Worm (Caenorhabditis elegans) whole organism, L1 larva: ENCODE data around the gene spig-7.

ENCODE experiments used
- Y116A8C.19 ChIP-seq: sonication (generic microtip); optimal IDR thresholded peaks from 2 replicates; lab custom pipeline; 2016; ENCODE audit warnings: missing compliant biosample characterization, missing genetic modification characterization, borderline replicate concordance
- alr-1 ChIP-seq: fragments of 200-800 bp; sonication (Bioruptor generic); optimal IDR thresholded peaks from 2 replicates; lab custom pipeline; 2018; ENCODE audit warnings: borderline replicate concordance, mild to moderate bottlenecking, missing genetic modification characterization, missing compliant biosample characterization
- blmp-1 ChIP-seq: fragments of 150-350 bp; optimal IDR thresholded peaks from 2 replicates; lab custom pipeline; 2014; ENCODE audit warnings: missing biosample characterization, missing genetic modification characterization
- ceh-63 ChIP-seq: fragments of 200-800 bp; sonication (Bioruptor generic); optimal IDR thresholded peaks from 2 replicates; lab custom pipeline; 2018; ENCODE audit warnings: mild to moderate bottlenecking, missing genetic modification characterization, missing compliant biosample characterization
- ceh-8 ChIP-seq: fragments of 200-800 bp; sonication (Bioruptor generic); optimal IDR thresholded peaks from 2 replicates; lab custom pipeline; 2018; ENCODE audit warnings: mild to moderate bottlenecking, missing genetic modification characterization, moderate library complexity, missing compliant biosample characterization
- ceh-82 ChIP-seq, 3 experiments: fragments of 150-350 bp in 1 of 3; sonication (generic microtip) in 2 of 3; optimal IDR thresholded peaks; 2 replicates each; lab custom pipeline; 2014 to 2017; ENCODE audit warnings: missing biosample characterization in 3 of 3, missing genetic modification characterization in 3 of 3
- ces-1 ChIP-seq: fragments of 150-350 bp; optimal IDR thresholded peaks from 2 replicates; lab custom pipeline; 2014; ENCODE audit warnings: missing biosample characterization, missing genetic modification reagents, missing genetic modification characterization
- dsc-1 ChIP-seq: sonication (generic microtip); optimal IDR thresholded peaks from 2 replicates; lab custom pipeline; 2016; ENCODE audit warnings: mild to moderate bottlenecking, missing genetic modification characterization, missing compliant biosample characterization
- efl-1 ChIP-seq, 4 experiments: fragments of 150-350 bp; optimal IDR thresholded peaks in 3 of 4; peaks in 1 of 4; 1 replicate in 1 of 4; 2 replicates in 3 of 4; lab custom pipeline; 2014; ENCODE audit warnings: missing biosample characterization in 2 of 4, missing genetic modification characterization in 2 of 4, missing genetic modification reagents in 2 of 4
- efl-3 ChIP-seq: fragments of 200-800 bp; sonication (Bioruptor generic); optimal IDR thresholded peaks from 2 replicates; lab custom pipeline; 2018; ENCODE audit warnings: mild to moderate bottlenecking, missing genetic modification characterization, missing compliant biosample characterization
- egl-13 ChIP-seq: sonication (generic microtip); optimal IDR thresholded peaks from 2 replicates; lab custom pipeline; 2016; ENCODE audit warnings: missing genotype, missing genetic modification reagents, missing genetic modification characterization, missing compliant biosample characterization
- egl-27 ChIP-seq, 2 experiments: fragments of 150-350 bp in 1 of 2; sonication (generic microtip); optimal IDR thresholded peaks; 3 replicates each; lab custom pipeline; 2017 to 2018; ENCODE audit warnings: missing biosample characterization in 2 of 2, missing genetic modification characterization in 2 of 2, missing genetic modification reagents in 2 of 2
- elt-3 ChIP-seq, 6 experiments: fragments of 150-350 bp in 1 of 6; sonication (generic microtip); optimal IDR thresholded peaks; 2 replicates each; lab custom pipeline; 2017 to 2018; ENCODE audit warnings: missing biosample characterization in 6 of 6, missing genetic modification characterization in 6 of 6, inconsistent platforms in 1 of 6
- fkh-10 ChIP-seq: sonication (generic microtip); optimal IDR thresholded peaks from 2 replicates; lab custom pipeline; 2017; ENCODE audit warnings: missing biosample characterization, missing genetic modification reagents, missing genetic modification characterization
- fkh-4 ChIP-seq: sonication (generic microtip); optimal IDR thresholded peaks from 2 replicates; lab custom pipeline; 2016; ENCODE audit warnings: missing compliant biosample characterization, missing genetic modification characterization, borderline replicate concordance
- grh-1 ChIP-seq: fragments of 200-800 bp; sonication (Bioruptor generic); IDR thresholded peaks from 2 replicates; pipeline ENCODE4 v1.3.6; 2022; ENCODE audit warnings: missing genetic modification reagents, missing genetic modification characterization, missing compliant biosample characterization
- jun-1 ChIP-seq: fragments of 150-350 bp; optimal IDR thresholded peaks from 2 replicates; lab custom pipeline; 2014; ENCODE audit warnings: missing biosample characterization, missing genetic modification reagents, missing genetic modification characterization
- lin-13 ChIP-seq: fragments of 150-350 bp; optimal IDR thresholded peaks from 2 replicates; lab custom pipeline; 2014; ENCODE audit warnings: missing biosample characterization, missing genetic modification reagents, missing genetic modification characterization
- lin-14 ChIP-seq: fragments of 200-800 bp; sonication (Bioruptor generic); optimal IDR thresholded peaks from 2 replicates; lab custom pipeline; 2018; ENCODE audit warnings: mild to moderate bottlenecking, missing genetic modification characterization, moderate library complexity, missing compliant biosample characterization
- lin-15B ChIP-seq: fragments of 150-350 bp; sonication (generic microtip); optimal IDR thresholded peaks from 3 replicates; lab custom pipeline; 2014; ENCODE audit warnings: missing biosample characterization, missing genetic modification characterization
- lin-35 ChIP-seq, 2 experiments: fragments of 150-350 bp; optimal IDR thresholded peaks; 2 replicates each; lab custom pipeline; 2014; ENCODE audit warnings: missing biosample characterization in 2 of 2, missing genetic modification characterization in 2 of 2, missing genetic modification reagents in 2 of 2
- lsy-2 ChIP-seq, 2 experiments: fragments of 150-350 bp; optimal IDR thresholded peaks; 2 replicates each; lab custom pipeline; 2014; ENCODE audit warnings: missing biosample characterization in 2 of 2, missing genetic modification characterization in 2 of 2
- mep-1 ChIP-seq: fragments of 150-350 bp; optimal IDR thresholded peaks from 2 replicates; lab custom pipeline; 2014; ENCODE audit warnings: missing biosample characterization, missing genetic modification characterization
- nhr-11 ChIP-seq: fragments of 150-350 bp; optimal IDR thresholded peaks from 2 replicates; lab custom pipeline; 2014; ENCODE audit warnings: missing biosample characterization, missing genetic modification characterization
- nhr-12 ChIP-seq: sonication (generic microtip); optimal IDR thresholded peaks from 2 replicates; lab custom pipeline; 2017; ENCODE audit warnings: missing biosample characterization, missing genetic modification characterization
- nhr-20 ChIP-seq: sonication (generic microtip); optimal IDR thresholded peaks from 2 replicates; lab custom pipeline; 2016; ENCODE audit warnings: mild to moderate bottlenecking, missing genetic modification characterization, missing compliant biosample characterization
- nhr-237 ChIP-seq: fragments of 150-350 bp; optimal IDR thresholded peaks from 2 replicates; lab custom pipeline; 2014; ENCODE audit warnings: missing biosample characterization, missing genetic modification characterization
- nhr-28 ChIP-seq: fragments of 150-350 bp; optimal IDR thresholded peaks from 2 replicates; lab custom pipeline; 2014; ENCODE audit warnings: missing biosample characterization, missing genetic modification characterization
- nhr-71 ChIP-seq: sonication (generic microtip); optimal IDR thresholded peaks from 2 replicates; lab custom pipeline; 2016; ENCODE audit warnings: mild to moderate bottlenecking, missing genetic modification characterization, moderate library complexity, missing compliant biosample characterization
- nhr-77 ChIP-seq: fragments of 150-350 bp; optimal IDR thresholded peaks from 2 replicates; lab custom pipeline; 2014; ENCODE audit warnings: missing biosample characterization, missing genetic modification characterization
- nhr-84 ChIP-seq: sonication (generic microtip); optimal IDR thresholded peaks from 2 replicates; lab custom pipeline; 2017; ENCODE audit warnings: missing biosample characterization, missing genetic modification characterization
- nhr-85 ChIP-seq: sonication (generic microtip); peaks from one replicate; lab custom pipeline; 2016; ENCODE audit warnings: missing genetic modification characterization, inconsistent platforms, missing compliant biosample characterization
- pax-3 ChIP-seq: fragments of 200-800 bp; sonication (Bioruptor generic); optimal IDR thresholded peaks from 2 replicates; lab custom pipeline; 2018; ENCODE audit warnings: mild to moderate bottlenecking, missing genetic modification characterization, moderate library complexity, missing compliant biosample characterization
- pqm-1 ChIP-seq: sonication (generic microtip); optimal IDR thresholded peaks from 3 replicates; lab custom pipeline; 2017; ENCODE audit warnings: missing biosample characterization, missing genetic modification characterization
- rnt-1 ChIP-seq: sonication (generic microtip); optimal IDR thresholded peaks from 2 replicates; lab custom pipeline; 2016; ENCODE audit warnings: mild to moderate bottlenecking, missing genetic modification characterization, moderate library complexity, missing compliant biosample characterization
- skn-1 ChIP-seq: fragments of 150-350 bp; optimal IDR thresholded peaks from 2 replicates; lab custom pipeline; 2014; ENCODE audit warnings: missing biosample characterization, missing genetic modification characterization
- snpc-4 ChIP-seq: fragments of 150-350 bp; optimal IDR thresholded peaks from 2 replicates; lab custom pipeline; 2014; ENCODE audit warnings: missing biosample characterization, missing genetic modification characterization
- snu-23 ChIP-seq: sonication (generic microtip); optimal IDR thresholded peaks from 2 replicates; lab custom pipeline; 2016; ENCODE audit warnings: missing genetic modification characterization, missing compliant biosample characterization
- sox-4 ChIP-seq: sonication (generic microtip); optimal IDR thresholded peaks from 2 replicates; lab custom pipeline; 2016; ENCODE audit warnings: missing genetic modification characterization, missing compliant biosample characterization
- swsn-7 ChIP-seq: sonication (generic microtip); optimal IDR thresholded peaks from 2 replicates; lab custom pipeline; 2016; ENCODE audit warnings: missing genetic modification characterization, missing compliant biosample characterization
- tbx-2 ChIP-seq: sonication (generic microtip); optimal IDR thresholded peaks from 2 replicates; lab custom pipeline; 2016; ENCODE audit warnings: missing genetic modification characterization, missing compliant biosample characterization
- unc-130 ChIP-seq: fragments of 150-350 bp; optimal IDR thresholded peaks from 2 replicates; lab custom pipeline; 2017; ENCODE audit warnings: missing biosample characterization, missing genetic modification characterization, inconsistent platforms
- unc-30 ChIP-seq: sonication (generic microtip); optimal IDR thresholded peaks from 2 replicates; lab custom pipeline; 2017; ENCODE audit warnings: missing biosample characterization, missing genetic modification characterization
- unc-62 ChIP-seq: fragments of 150-350 bp; optimal IDR thresholded peaks from 2 replicates; lab custom pipeline; 2014; ENCODE audit warnings: missing biosample characterization, missing genetic modification reagents, missing genetic modification characterization
- unc-86 ChIP-seq: sonication (generic microtip); optimal IDR thresholded peaks from 2 replicates; lab custom pipeline; 2016; ENCODE audit warnings: missing genetic modification characterization, missing compliant biosample characterization
- xbp-1 ChIP-seq: sonication (generic microtip); optimal IDR thresholded peaks from 2 replicates; lab custom pipeline; 2016; ENCODE audit warnings: missing genetic modification characterization, missing compliant biosample characterization
- zip-4 ChIP-seq: fragments of 200-800 bp; sonication (Bioruptor generic); optimal IDR thresholded peaks from 2 replicates; lab custom pipeline; 2018; ENCODE audit warnings: mild to moderate bottlenecking, missing genetic modification characterization, moderate library complexity, missing compliant biosample characterization
- ztf-11 ChIP-seq, 2 experiments: sonication (generic microtip); optimal IDR thresholded peaks; 2 replicates each; lab custom pipeline; 2016 to 2017; ENCODE audit warnings: missing genetic modification characterization in 2 of 2, missing biosample characterization in 1 of 2, missing compliant biosample characterization in 1 of 2

spig-7 gene

DNA sequence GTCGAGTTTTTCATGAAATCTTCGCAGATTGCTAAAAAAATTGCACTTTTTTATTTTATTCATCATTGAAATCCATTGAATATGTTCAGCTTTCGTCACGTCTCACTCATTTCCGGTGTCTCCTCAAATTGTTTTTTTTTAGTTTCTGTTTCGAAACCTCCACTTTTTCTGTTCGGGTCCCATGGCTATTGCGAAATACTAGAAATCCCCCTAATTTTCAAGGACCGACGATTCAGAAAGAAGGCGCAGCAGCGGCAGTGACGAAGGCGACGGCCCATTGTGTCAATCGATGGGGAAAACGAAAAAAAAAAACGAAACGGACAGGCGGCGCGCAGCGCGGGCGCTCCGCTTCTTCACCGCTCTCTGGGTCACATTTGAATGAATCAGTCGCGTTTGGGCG lies 22.6 kb upstream of the spig-7 start:
- TF ChIP-seq elt-3 (tag; optimal IDR thresholded peaks at IDR 0.05; lab: Kevin White, UChicago), result no peak
- peak; percentile 58 for TF ChIP-seq zip-4 (GFP tag; lab: Kevin White, UChicago)
- no peak for TF ChIP-seq unc-62 (GFP tag; lab: Kevin White, UChicago)
- TF ChIP-seq nhr-28, result no peak
- no peak for TF ChIP-seq lsy-2 (tag; optimal IDR thresholded peaks at IDR 0.05; lab: Kevin White, UChicago)
- TF ChIP-seq skn-1 (tag; lab: Kevin White, UChicago), result peak; percentile 10

DNA sequence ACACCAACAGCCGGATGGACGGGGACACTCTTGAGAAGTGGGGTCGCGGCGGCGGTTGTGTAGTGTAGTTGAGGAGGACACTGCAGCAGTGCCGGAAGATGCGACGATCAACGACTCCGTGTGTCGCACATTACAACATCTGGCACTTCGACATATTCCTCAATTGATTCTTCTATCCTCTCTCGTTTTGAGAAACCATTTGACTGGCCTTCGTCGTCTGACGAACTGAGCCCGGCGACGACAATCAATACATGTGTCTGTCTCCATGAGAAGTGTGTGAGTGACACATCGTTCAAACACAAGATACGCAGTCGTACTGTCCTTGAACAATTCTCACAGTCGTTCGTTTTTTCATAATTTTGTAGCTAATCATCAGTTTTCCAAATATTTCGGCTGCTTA lies 22.0 kb upstream of the spig-7 start:
- no peak for TF ChIP-seq fkh-10
- no peak for TF ChIP-seq nhr-77
- TF ChIP-seq nhr-71 (tag; lab: Kevin White, UChicago), result peak; percentile 16
- peak; percentile 73 for TF ChIP-seq nhr-85 (tag; lab: Kevin White, UChicago)
- TF ChIP-seq lin-13 (GFP tag; lab: Kevin White, UChicago), result no peak
- no peak for TF ChIP-seq xbp-1 (tag; lab: Kevin White, UChicago)
- TF ChIP-seq ceh-82 (tag; optimal IDR thresholded peaks at IDR 0.05; lab: Kevin White, UChicago), result no peak
- TF ChIP-seq ceh-63 (GFP tag; lab: Kevin White, UChicago), result no peak
- TF ChIP-seq egl-13, result no peak
- no peak for TF ChIP-seq swsn-7
- TF ChIP-seq unc-30, result no peak
- no peak for TF ChIP-seq lsy-2 (tag; optimal IDR thresholded peaks at IDR 0.05; lab: Kevin White, UChicago)
- TF ChIP-seq ceh-8 (GFP tag; lab: Kevin White, UChicago), result no peak
- no peak for TF ChIP-seq pqm-1 (tag; lab: Kevin White, UChicago)
- TF ChIP-seq ztf-11 (tag; optimal IDR thresholded peaks at IDR 0.05; lab: Kevin White, UChicago), result no peak
- no peak for TF ChIP-seq alr-1 (tag; lab: Kevin White, UChicago)
- TF ChIP-seq grh-1 (GFP tag; lab: Robert Waterston, UW), result no peak
- TF ChIP-seq Y116A8C.19 (tag; lab: Kevin White, UChicago), result no peak
- no peak for TF ChIP-seq nhr-11 (tag; lab: Kevin White, UChicago)
- TF ChIP-seq lin-14, result peak; percentile 71
- TF ChIP-seq tbx-2 (tag; lab: Kevin White, UChicago), result no peak
- TF ChIP-seq nhr-84 (tag; lab: Kevin White, UChicago), result no peak
- TF ChIP-seq dsc-1 (tag; lab: Kevin White, UChicago), result peak; percentile 36
- peak; percentile 48 for TF ChIP-seq mep-1 (tag; lab: Kevin White, UChicago)
- no peak for TF ChIP-seq fkh-4 (tag; lab: Kevin White, UChicago)

DNA sequence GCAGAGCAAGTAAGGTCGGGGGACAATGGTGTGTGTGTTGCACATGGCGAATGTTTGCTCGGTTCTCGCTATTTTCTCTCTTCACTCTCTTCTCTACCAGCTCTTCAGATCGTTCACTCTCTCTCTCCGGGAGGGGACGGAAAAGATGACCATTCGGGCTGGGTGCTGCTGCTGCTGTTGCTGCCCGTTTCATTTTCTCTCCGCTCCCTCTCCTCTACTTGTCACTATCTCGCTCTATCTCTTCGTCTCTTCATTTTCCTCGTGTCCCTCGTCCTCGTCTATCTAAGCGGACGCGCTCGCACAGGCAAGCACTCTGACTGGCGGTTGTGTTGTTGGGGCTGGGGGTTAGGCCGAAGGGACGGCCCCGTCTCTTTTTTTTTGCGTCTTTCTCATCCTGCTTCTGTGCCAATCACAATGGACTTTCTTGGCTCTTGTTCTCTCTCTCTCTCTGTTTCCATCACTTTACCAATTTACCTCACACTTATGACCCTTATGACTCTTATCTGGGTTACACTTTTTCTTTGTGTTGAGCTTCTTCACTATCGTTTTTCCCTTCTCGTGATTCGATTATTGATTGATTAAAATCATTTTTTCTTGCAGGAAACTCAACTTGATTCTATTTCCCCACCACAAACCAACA lies 20.0 kb upstream of the spig-7 start, which contains the start of the genes F53E2.2 and unc-60:
F53E2.2 (plus strand) TSS at position 601 of the 640 bp plus-strand sequence.
unc-60 (plus strand) TSS at position 601 of the 640 bp plus-strand sequence.
- TF ChIP-seq nhr-20 (tag; lab: Kevin White, UChicago) (peak; percentile 40), jun-1 (peak; percentile 68), efl-3 (GFP tag; lab: Kevin White, UChicago) (no peak), unc-130 (tag; lab: Kevin White, UChicago) (no peak), blmp-1 (tag; lab: Kevin White, UChicago) (peak; percentile 49), lin-35 (GFP tag; optimal IDR thresholded peaks at IDR 0.05; lab: Kevin White, UChicago) (peak; percentile 45 to 69), nhr-28 (no peak), egl-27 (tag; optimal IDR thresholded peaks at IDR 0.05; lab: Kevin White, UChicago) (peak; percentile 34 to 46), ces-1 (GFP tag; lab: Kevin White, UChicago) (no peak), elt-3 (tag; optimal IDR thresholded peaks at IDR 0.05; lab: Kevin White, UChicago) (no peak), sox-4 (tag; lab: Kevin White, UChicago) (no peak), nhr-237 (tag; lab: Kevin White, UChicago) (no peak), efl-1 (optimal IDR thresholded peaks at IDR 0.05; lab: Kevin White, UChicago) (peak; percentile 49 to 57), efl-1 (GFP tag; optimal IDR thresholded peaks at IDR 0.05 in 1 of 2; lab: Kevin White, UChicago) (peak; percentile 40 to 93), ceh-63 (GFP tag; lab: Kevin White, UChicago) (no peak), snu-23 (GFP tag; lab: Kevin White, UChicago) (peak; percentile 80), rnt-1 (tag; lab: Kevin White, UChicago) (peak; percentile 49), snpc-4 (tag; lab: Kevin White, UChicago) (no peak), ceh-82 (tag; optimal IDR thresholded peaks at IDR 0.05; lab: Kevin White, UChicago) (peak in 2 of 3 experiments; percentile 69 to 78), unc-86 (tag; lab: Kevin White, UChicago) (peak; percentile 65), mep-1 (tag; lab: Kevin White, UChicago) (peak; percentile 59), lsy-2 (tag; optimal IDR thresholded peaks at IDR 0.05; lab: Kevin White, UChicago) (peak; percentile 15 to 56), nhr-12 (tag; lab: Kevin White, UChicago) (no peak), pax-3 (tag; lab: Kevin White, UChicago) (no peak), unc-62 (GFP tag; lab: Kevin White, UChicago) (no peak), lin-15B (tag; lab: Kevin White, UChicago) (no peak)
